Worm (Caenorhabditis elegans) whole organism, early embryonic: ENCODE data around the gene irld-55.

Experiments used
- B0310.2 ChIP-seq: sonication (generic microtip); optimal IDR thresholded peaks from 2 replicates; lab custom pipeline; 2016; ENCODE audit warnings: mild to moderate bottlenecking, missing genetic modification characterization, missing compliant biosample characterization
- F13C5.2 ChIP-seq: sonication (generic microtip); optimal IDR thresholded peaks from 2 replicates; lab custom pipeline; 2017; ENCODE audit warnings: mild to moderate bottlenecking, missing genetic modification characterization, inconsistent platforms, missing compliant biosample characterization
- ama-1 ChIP-seq: fragments of 150-350 bp; optimal IDR thresholded peaks from 2 replicates; lab custom pipeline; 2014
- ceh-13 ChIP-seq: fragments of 200-800 bp; sonication (Bioruptor generic); optimal IDR thresholded peaks from 2 replicates; lab custom pipeline; 2018; ENCODE audit warnings: mild to moderate bottlenecking, missing genetic modification characterization, missing compliant biosample characterization
- ceh-36 ChIP-seq: sonication (generic microtip); optimal IDR thresholded peaks from 2 replicates; lab custom pipeline; 2016; ENCODE audit warnings: missing genetic modification characterization, inconsistent platforms, missing compliant biosample characterization
- ets-7 ChIP-seq: sonication (generic microtip); optimal IDR thresholded peaks from 2 replicates; lab custom pipeline; 2016; ENCODE audit warnings: missing genotype, missing genetic modification characterization, missing compliant biosample characterization
- flt-1 ChIP-seq: fragments of 200-800 bp; sonication (Bioruptor generic); IDR thresholded peaks from 2 replicates; pipeline ENCODE4 v1.3.6; 2022; ENCODE audit warnings: missing genetic modification characterization, missing compliant biosample characterization
- hmg-4 ChIP-seq: fragments of 200-800 bp; sonication (Bioruptor generic); optimal IDR thresholded peaks from 2 replicates; lab custom pipeline; 2018; ENCODE audit warnings: mild to moderate bottlenecking, missing genetic modification characterization, missing compliant biosample characterization
- hnd-1 ChIP-seq: sonication (generic microtip); optimal IDR thresholded peaks from 2 replicates; lab custom pipeline; 2016; ENCODE audit warnings: missing genetic modification characterization, missing compliant biosample characterization
- scrt-1 ChIP-seq: fragments of 200-800 bp; sonication (Bioruptor generic); IDR thresholded peaks from 2 replicates; pipeline ENCODE4 v1.3.6; 2022; ENCODE audit warnings: missing genetic modification characterization, missing compliant biosample characterization
- sea-1 ChIP-seq: fragments of 200-800 bp; sonication (Bioruptor generic); conservative IDR thresholded peaks from 2 replicates; pipeline ENCODE4 v1.3.6; 2022; ENCODE audit warnings: missing genetic modification characterization, missing compliant biosample characterization
- tbx-11 ChIP-seq: fragments of 200-800 bp; sonication (Bioruptor generic); IDR thresholded peaks from 2 replicates; pipeline ENCODE4 v1.3.6; 2022; ENCODE audit warnings: missing genetic modification characterization, missing compliant biosample characterization
- tbx-37 ChIP-seq: fragments of 200-800 bp; sonication (Bioruptor generic); conservative IDR thresholded peaks from 2 replicates; pipeline ENCODE4 v1.3.6; 2022; ENCODE audit warnings: missing genetic modification reagents, missing genetic modification characterization, missing compliant biosample characterization

DNA sequence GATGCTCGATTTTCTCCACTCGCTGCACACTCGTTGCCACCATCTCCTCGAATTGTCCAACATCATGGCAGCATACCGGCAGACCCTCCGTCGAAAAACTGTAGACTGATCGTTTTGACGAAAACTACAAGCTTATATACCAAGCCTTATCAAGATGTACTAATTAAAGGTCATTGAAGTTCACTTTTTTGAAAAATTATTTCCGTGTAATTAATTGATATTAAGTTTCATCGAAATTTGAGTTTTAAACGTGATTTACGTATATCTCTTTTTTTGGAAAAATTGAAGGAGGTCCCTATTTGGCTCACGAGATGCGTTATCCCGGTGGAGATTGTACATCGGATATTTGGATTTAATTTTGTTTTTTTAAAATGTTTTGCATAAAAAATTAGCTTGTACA is 40.6 kb downstream of the irld-55 start, which contains the start of gene Y37A1B.4:
- TF ChIP-seq scrt-1, result no peak
- TF ChIP-seq ama-1 (lab: Kevin White, UChicago), result no peak
- no peak for TF ChIP-seq hnd-1 (tag; lab: Kevin White, UChicago)
- TF ChIP-seq ceh-36 (tag; lab: Kevin White, UChicago), result no peak
- no peak for TF ChIP-seq B0310.2
- TF ChIP-seq tbx-37 (GFP tag; lab: Robert Waterston, UW), result no peak
- TF ChIP-seq ceh-13 (GFP tag; lab: Kevin White, UChicago), result no peak
- TF ChIP-seq tbx-11 (GFP tag; lab: Robert Waterston, UW), result no peak
- no peak for TF ChIP-seq sea-1 (GFP tag; lab: Robert Waterston, UW)
- no peak for TF ChIP-seq ets-7 (tag; lab: Kevin White, UChicago)
- no peak for TF ChIP-seq flt-1
- TF ChIP-seq hmg-4 (GFP tag; lab: Kevin White, UChicago), result no peak
- no peak for TF ChIP-seq F13C5.2 (tag; lab: Kevin White, UChicago)
